Fruit fly (Drosophila melanogaster) whole organism, embryonic: ENCODE data around the gene Yp1.

Experiments
- Antp ChIP-seq: fragments of 200-800 bp; sonication (Bioruptor generic); optimal IDR thresholded peaks from 3 replicates; lab custom pipeline; 2016; ENCODE audit warnings: missing biosample characterization, missing genetic modification characterization
- CG10654 ChIP-seq: fragments of 200-800 bp; sonication (Bioruptor generic); optimal IDR thresholded peaks from 2 replicates; lab custom pipeline; 2016; ENCODE audit warnings: missing biosample characterization, missing genetic modification characterization
- CG11247 ChIP-seq: fragments of 200-800 bp; sonication (Bioruptor generic); IDR thresholded peaks from 2 replicates; pipeline ENCODE4 v1.3.6; 2022; ENCODE audit warnings: missing biosample characterization, missing genetic modification characterization
- CG12071 ChIP-seq: fragments of 200-800 bp; sonication (Bioruptor generic); optimal IDR thresholded peaks from 3 replicates; lab custom pipeline; 2018; ENCODE audit warnings: missing biosample characterization, mild to moderate bottlenecking, missing genetic modification characterization
- CG12104 ChIP-seq: fragments of 200-800 bp; sonication (Bioruptor generic); optimal IDR thresholded peaks from 3 replicates; lab custom pipeline; 2016; ENCODE audit warnings: missing biosample characterization, missing genetic modification characterization
- CG12219 ChIP-seq: fragments of 200-800 bp; sonication (Bioruptor generic); optimal IDR thresholded peaks from 3 replicates; lab custom pipeline; 2018; ENCODE audit warnings: missing biosample characterization, mild to moderate bottlenecking, missing genetic modification characterization
- CG12236 ChIP-seq: fragments of 200-800 bp; sonication (Bioruptor generic); optimal IDR thresholded peaks from 2 replicates; lab custom pipeline; 2016; ENCODE audit warnings: missing biosample characterization, missing genetic modification characterization
- CG14014 ChIP-seq: fragments of 200-800 bp; sonication (Bioruptor generic); IDR thresholded peaks from 2 replicates; pipeline ENCODE4 v1.3.6; 2022; ENCODE audit warnings: missing biosample characterization, missing genetic modification characterization
- CG15073 ChIP-seq: fragments of 200-800 bp; sonication (Bioruptor generic); optimal IDR thresholded peaks from 2 replicates; lab custom pipeline; 2016; ENCODE audit warnings: missing biosample characterization, missing genetic modification characterization
- CG1603 ChIP-seq: fragments of 200-800 bp; sonication (Bioruptor generic); optimal IDR thresholded peaks from 2 replicates; lab custom pipeline; 2019; ENCODE audit warnings: missing biosample characterization, mild to moderate bottlenecking, missing genetic modification characterization, moderate library complexity
- CG16779 ChIP-seq: fragments of 200-800 bp; sonication (Bioruptor generic); IDR thresholded peaks from 2 replicates; pipeline ENCODE4 v1.3.6; 2022; ENCODE audit warnings: missing biosample characterization, missing genetic modification characterization
- CG2875 ChIP-seq: fragments of 200-800 bp; sonication (Bioruptor generic); optimal IDR thresholded peaks from 2 replicates; lab custom pipeline; 2017; ENCODE audit warnings: missing biosample characterization, mild to moderate bottlenecking, missing genetic modification characterization, missing genetic modification reagents
- CG31388 ChIP-seq: fragments of 200-800 bp; sonication (Bioruptor generic); optimal IDR thresholded peaks from 2 replicates; lab custom pipeline; 2016; ENCODE audit warnings: missing biosample characterization, missing genetic modification characterization
- CG3163 ChIP-seq: fragments of 200-800 bp; sonication (Bioruptor generic); optimal IDR thresholded peaks from 3 replicates; lab custom pipeline; 2016; ENCODE audit warnings: missing biosample characterization, missing genetic modification characterization
- CG34376 ChIP-seq: fragments of 200-800 bp; sonication (Bioruptor generic); optimal IDR thresholded peaks from 2 replicates; lab custom pipeline; 2018; ENCODE audit warnings: missing biosample characterization, mild to moderate bottlenecking, missing genetic modification characterization
- CG4820 ChIP-seq: fragments of 200-800 bp; sonication (Bioruptor generic); optimal IDR thresholded peaks from 3 replicates; lab custom pipeline; 2016; ENCODE audit warnings: missing biosample characterization, missing genetic modification characterization
- CG4854 ChIP-seq: fragments of 200-800 bp; sonication (Bioruptor generic); optimal IDR thresholded peaks from 2 replicates; lab custom pipeline; 2016; ENCODE audit warnings: missing biosample characterization, missing genetic modification characterization, inconsistent platforms
- CG5180 ChIP-seq: fragments of 200-800 bp; sonication (Bioruptor generic); optimal IDR thresholded peaks from 3 replicates; lab custom pipeline; 2017; ENCODE audit warnings: missing biosample characterization, missing genetic modification characterization, mild to moderate bottlenecking, moderate library complexity, missing genetic modification reagents
- CG7556 ChIP-seq: fragments of 200-800 bp; sonication (Bioruptor generic); optimal IDR thresholded peaks from 2 replicates; lab custom pipeline; 2017; ENCODE audit warnings: missing biosample characterization, mild to moderate bottlenecking, missing genetic modification characterization
- CG7745 ChIP-seq: fragments of 200-800 bp; sonication (Bioruptor generic); optimal IDR thresholded peaks from 2 replicates; lab custom pipeline; 2018; ENCODE audit warnings: missing biosample characterization, mild to moderate bottlenecking, missing genetic modification characterization, moderate library complexity
- Dll ChIP-seq: fragments of 200-800 bp; sonication (Bioruptor generic); IDR thresholded peaks from 4 replicates; pipeline ENCODE4 v1.3.6; 2022; ENCODE audit warnings: missing biosample characterization, missing genetic modification characterization; ENCODE audit not compliant: partially characterized antibody
- Dref ChIP-seq: fragments of 200-800 bp; sonication (Bioruptor generic); IDR thresholded peaks from 2 replicates; pipeline ENCODE4 v1.3.6; 2022; ENCODE audit warnings: missing biosample characterization, missing genetic modification characterization
- ERR ChIP-seq: fragments of 200-800 bp; sonication (Bioruptor generic); optimal IDR thresholded peaks from 2 replicates; lab custom pipeline; 2016; ENCODE audit warnings: missing biosample characterization, missing genetic modification characterization
- Eip74EF ChIP-seq, 2 experiments: fragments of 200-800 bp in 1 of 2; fragments of >200 bp in 1 of 2; sonication (Bioruptor generic) in 1 of 2; optimal IDR thresholded peaks; 2 replicates each; lab custom pipeline; 2017 to 2019; ENCODE audit warnings: missing biosample characterization in 2 of 2, missing genetic modification characterization in 2 of 2, mild to moderate bottlenecking in 1 of 2, moderate library complexity in 1 of 2
- Hmr ChIP-seq: fragments of 200-800 bp; sonication (Bioruptor generic); optimal IDR thresholded peaks from 3 replicates; lab custom pipeline; 2017; ENCODE audit warnings: mild to moderate bottlenecking, missing biosample characterization, missing genetic modification reagents, missing genetic modification characterization
- Hr39 ChIP-seq: fragments of >200 bp; optimal IDR thresholded peaks from 2 replicates; lab custom pipeline; 2017
- Lhr ChIP-seq: fragments of 200-800 bp; sonication (Bioruptor generic); optimal IDR thresholded peaks from 3 replicates; lab custom pipeline; 2017; ENCODE audit warnings: mild to moderate bottlenecking, missing biosample characterization, missing genetic modification reagents, missing genetic modification characterization
- Opbp ChIP-seq: fragments of 200-800 bp; sonication (Bioruptor generic); IDR thresholded peaks from 3 replicates; pipeline ENCODE4 v1.3.6; 2022; ENCODE audit warnings: missing biosample characterization, missing genetic modification characterization; ENCODE audit not compliant: partially characterized antibody
- PHDP ChIP-seq: fragments of 200-800 bp; sonication (Bioruptor generic); optimal IDR thresholded peaks from 3 replicates; lab custom pipeline; 2018; ENCODE audit warnings: missing biosample characterization, mild to moderate bottlenecking, missing genetic modification characterization, moderate library complexity
- btn ChIP-seq: fragments of 200-800 bp; sonication (Bioruptor generic); optimal IDR thresholded peaks from 2 replicates; lab custom pipeline; 2016; ENCODE audit warnings: missing biosample characterization, missing genetic modification characterization
- dati ChIP-seq: fragments of 200-800 bp; sonication (Bioruptor generic); IDR thresholded peaks from 2 replicates; pipeline ENCODE4 v1.3.6; 2022; ENCODE audit warnings: missing biosample characterization, missing genetic modification characterization
- dimm ChIP-seq: fragments of 200-800 bp; sonication (Bioruptor generic); IDR thresholded peaks from 2 replicates; pipeline ENCODE4 v1.3.6; 2022; ENCODE audit warnings: missing biosample characterization, missing genetic modification characterization
- dpn ChIP-seq, 2 experiments: fragments of 200-800 bp; sonication (Bioruptor generic); optimal IDR thresholded peaks; 3 replicates each; lab custom pipeline; 2016; ENCODE audit warnings: missing biosample characterization in 2 of 2, missing genetic modification characterization in 2 of 2
- gcm ChIP-seq: fragments of 200-800 bp; sonication (Bioruptor generic); optimal IDR thresholded peaks from 2 replicates; lab custom pipeline; 2019; ENCODE audit warnings: missing biosample characterization, mild to moderate bottlenecking, missing genetic modification characterization, moderate library complexity
- gsb ChIP-seq: fragments of 200-800 bp; sonication (Bioruptor generic); IDR thresholded peaks from 2 replicates; pipeline ENCODE4 v1.3.6; 2022; ENCODE audit warnings: missing biosample characterization, missing genetic modification characterization
- h ChIP-seq: fragments of >200 bp; optimal IDR thresholded peaks from 2 replicates; lab custom pipeline; 2017
- ind ChIP-seq: fragments of 200-800 bp; sonication (Bioruptor generic); optimal IDR thresholded peaks from 3 replicates; lab custom pipeline; 2016; ENCODE audit warnings: missing biosample characterization, missing genetic modification characterization
- insv ChIP-seq, 2 experiments: fragments of 200-800 bp; sonication (Bioruptor generic); optimal IDR thresholded peaks; 3 replicates each; lab custom pipeline; 2016 to 2018; ENCODE audit warnings: missing biosample characterization in 2 of 2, missing genetic modification characterization in 2 of 2
- luna ChIP-seq: fragments of 200-800 bp; sonication (Bioruptor generic); optimal IDR thresholded peaks from 2 replicates; lab custom pipeline; 2016; ENCODE audit warnings: missing biosample characterization, missing genetic modification characterization
- mld ChIP-seq: fragments of 200-800 bp; sonication (Bioruptor generic); IDR thresholded peaks from 3 replicates; pipeline ENCODE4 v1.3.6; 2022; ENCODE audit warnings: missing biosample characterization, missing genetic modification characterization; ENCODE audit not compliant: partially characterized antibody
- oc ChIP-seq: fragments of 200-800 bp; sonication (Bioruptor generic); optimal IDR thresholded peaks from 2 replicates; lab custom pipeline; 2018; ENCODE audit warnings: missing biosample characterization, mild to moderate bottlenecking, missing genetic modification characterization, moderate library complexity
- org-1 ChIP-seq: fragments of 200-800 bp; sonication (Bioruptor generic); optimal IDR thresholded peaks from 2 replicates; lab custom pipeline; 2017; ENCODE audit warnings: missing biosample characterization, missing genetic modification characterization
- pan ChIP-seq, 4 experiments: fragments of >200 bp in 3 of 4; fragments of 200-800 bp in 1 of 4; sonication (Bioruptor generic) in 1 of 4; optimal IDR thresholded peaks in 3 of 4; IDR thresholded peaks in 1 of 4; 2 replicates each; pipeline versions ENCODE4 v1.3.6 to Lab custom; 2017 to 2022; ENCODE audit warnings: missing biosample characterization in 2 of 4, missing genetic modification characterization in 2 of 4, mixed read lengths in 1 of 4
- peb ChIP-seq: fragments of 200-800 bp; sonication (Bioruptor generic); IDR thresholded peaks from 2 replicates; pipeline ENCODE4 v1.3.6; 2022; ENCODE audit warnings: missing biosample characterization, missing genetic modification characterization
- pum ChIP-seq: fragments of 200-800 bp; sonication (Bioruptor generic); optimal IDR thresholded peaks from 2 replicates; lab custom pipeline; 2016; ENCODE audit warnings: missing biosample characterization, missing genetic modification characterization
- run ChIP-seq: fragments of 200-800 bp; sonication (Bioruptor generic); optimal IDR thresholded peaks from 3 replicates; lab custom pipeline; 2018; ENCODE audit warnings: missing biosample characterization, mild to moderate bottlenecking, missing genetic modification characterization
- toy ChIP-seq: fragments of 200-800 bp; sonication (Bioruptor generic); IDR thresholded peaks from 2 replicates; pipeline ENCODE4 v1.3.6; 2022; ENCODE audit warnings: missing biosample characterization, missing genetic modification characterization
- trem ChIP-seq: fragments of 200-800 bp; optimal IDR thresholded peaks from 3 replicates; lab custom pipeline; 2019; ENCODE audit warnings: missing biosample characterization, mild to moderate bottlenecking, missing genetic modification characterization, moderate library complexity
- twi ChIP-seq: fragments of 200-800 bp; optimal IDR thresholded peaks from 2 replicates; lab custom pipeline; 2019; ENCODE audit warnings: missing biosample characterization, mild to moderate bottlenecking, missing genetic modification characterization, moderate library complexity
- usp ChIP-seq: fragments of >200 bp; optimal IDR thresholded peaks from 2 replicates; lab custom pipeline; 2017; ENCODE audit warnings: missing biosample characterization, missing genetic modification characterization
- wek ChIP-seq: fragments of 200-800 bp; sonication (Bioruptor generic); optimal IDR thresholded peaks from 3 replicates; lab custom pipeline; 2018; ENCODE audit warnings: missing biosample characterization, mild to moderate bottlenecking, missing genetic modification characterization, moderate library complexity
- z ChIP-seq: fragments of 200-800 bp; sonication (Bioruptor generic); IDR thresholded peaks from 3 replicates; pipeline ENCODE4 v1.3.6; 2022; ENCODE audit warnings: missing biosample characterization, missing genetic modification characterization

The Yp1 gene

DNA sequence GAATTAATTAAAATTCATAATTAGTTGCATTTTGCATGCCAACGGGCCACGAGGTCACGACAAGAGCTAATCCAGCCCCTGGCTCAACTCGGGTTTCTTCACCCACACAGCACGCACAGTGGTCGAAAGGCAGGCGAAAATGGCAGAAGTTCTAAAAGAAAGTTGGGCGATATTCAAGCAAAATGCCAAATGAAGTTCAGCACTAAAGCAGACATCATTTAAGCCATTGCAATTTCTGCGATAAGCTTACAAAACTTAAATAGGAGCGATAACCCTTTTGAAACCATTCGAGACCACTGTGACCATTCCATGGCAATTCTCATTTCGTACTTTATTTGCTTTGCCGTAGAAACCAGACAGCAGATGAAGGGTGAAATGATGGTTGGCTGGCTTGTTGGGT is 13.9 kb downstream of the Yp1 start (continued):
- TF ChIP-seq toy (GFP tag; lab: Robert Waterston, UW) (no peak), dimm (GFP tag; lab: Robert Waterston, UW) (no peak), gsb (GFP tag; lab: Robert Waterston, UW) (no peak), gcm (no peak), Dref (GFP tag; lab: Robert Waterston, UW) (no peak), usp (GFP tag; lab: Kevin White, UChicago) (no peak), Hmr (GFP tag; lab: Kevin White, UChicago) (peak; percentile 40), CG7745 (tag; lab: Kevin White, UChicago) (no peak), Antp (GFP tag; lab: Kevin White, UChicago) (peak; percentile 66), luna (GFP tag; lab: Kevin White, UChicago) (no peak), CG4820 (GFP tag; lab: Kevin White, UChicago) (peak; percentile 41), CG10654 (GFP tag; lab: Kevin White, UChicago) (peak; percentile 14), dati (no peak), run (tag; lab: Kevin White, UChicago) (no peak), CG12219 (peak; percentile 61), ERR (no peak), Dll (GFP tag; lab: Robert Waterston, UW) (no peak), CG14014 (GFP tag; lab: Robert Waterston, UW) (0 out of 2 replicates have a peak, but pooled peaks have one; percentile 26), trem (tag; lab: Kevin White, UChicago) (no peak), CG15073 (GFP tag; lab: Kevin White, UChicago) (no peak), pan (optimal IDR thresholded peaks at IDR 0.05; lab: Kevin White, UChicago) (no peak), pan (GFP tag; optimal IDR thresholded peaks at IDR 0.05 in 1 of 2, IDR thresholded peaks at IDR 0.05 in 1 of 2) (peak in 1 of 2 experiments; percentile 56), Opbp (no peak), CG4854 (GFP tag; lab: Kevin White, UChicago) (no peak), CG2875 (GFP tag; lab: Kevin White, UChicago) (peak; percentile 12), PHDP (tag; lab: Kevin White, UChicago) (no peak), Eip74EF (GFP tag; optimal IDR thresholded peaks at IDR 0.05; lab: Kevin White, UChicago) (no peak), oc (tag; lab: Kevin White, UChicago) (no peak), btn (GFP tag; lab: Kevin White, UChicago) (no peak), CG12236 (GFP tag; lab: Kevin White, UChicago) (no peak), org-1 (GFP tag; lab: Kevin White, UChicago) (peak; percentile 10), Lhr (GFP tag; lab: Kevin White, UChicago) (no peak), z (GFP tag; lab: Robert Waterston, UW) (no peak), CG12071 (peak; percentile 50), CG5180 (GFP tag; lab: Kevin White, UChicago) (no peak), CG1603 (tag; lab: Kevin White, UChicago) (peak; percentile 75), CG3163 (no peak), ind (GFP tag; lab: Kevin White, UChicago) (peak; percentile 60), pum (GFP tag; lab: Kevin White, UChicago) (peak; percentile 19), CG12104 (no peak), twi (tag; lab: Kevin White, UChicago) (no peak), CG34376 (no peak), dpn (GFP tag; optimal IDR thresholded peaks at IDR 0.05; lab: Kevin White, UChicago) (peak; percentile 0 to 50), CG31388 (GFP tag; lab: Kevin White, UChicago) (no peak), insv (GFP tag; optimal IDR thresholded peaks at IDR 0.05; lab: Kevin White, UChicago) (no peak), CG11247 (GFP tag; lab: Robert Waterston, UW) (no peak), Hr39 (no peak), CG7556 (GFP tag; lab: Kevin White, UChicago) (peak; percentile 30), peb (no peak; the same call in 1 of the 2 replicates), mld (GFP tag; lab: Robert Waterston, UW) (no peak), CG16779 (GFP tag; lab: Robert Waterston, UW) (no peak), h (lab: Kevin White, UChicago) (no peak), wek (no peak)
